Worm (Caenorhabditis elegans) whole organism, midembryonic: ENCODE measurements around the gene Y7A5A.24.

Experiments
- klf-2 ChIP-seq: fragments of 200-800 bp; sonication (Bioruptor generic); conservative IDR thresholded peaks from 2 replicates; pipeline ENCODE4 v1.3.6; 2022; ENCODE audit warnings: missing genetic modification reagents, missing genetic modification characterization, missing compliant biosample characterization
- tab-1 ChIP-seq: fragments of 200-800 bp; sonication (Bioruptor generic); IDR thresholded peaks from 2 replicates; pipeline ENCODE4 v1.3.6; 2022; ENCODE audit warnings: missing genetic modification characterization, missing compliant biosample characterization

DNA sequence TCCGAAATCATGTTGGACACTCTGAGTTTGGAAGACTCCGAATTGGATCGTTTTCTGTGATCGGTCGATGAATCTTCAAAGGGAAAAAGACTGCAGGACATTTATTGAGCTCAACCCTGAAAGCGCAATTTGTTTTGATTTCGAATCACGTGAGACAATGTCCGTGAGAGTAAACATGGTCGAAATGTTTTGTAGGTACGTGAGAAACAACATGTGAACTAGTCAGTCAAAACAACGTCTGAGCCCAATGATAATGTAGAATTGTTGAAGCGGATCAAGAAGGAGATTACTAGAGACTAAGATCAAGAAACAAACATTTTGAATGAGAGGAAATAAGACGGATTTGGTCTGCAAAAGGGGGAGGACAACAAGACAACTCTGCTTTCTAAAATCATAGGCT, 22.1 kb upstream of the Y7A5A.24 start, which contains the start of gene Y7A5A.7:
- no peak for TF ChIP-seq tab-1
- TF ChIP-seq klf-2, result no peak
